Fruit fly (Drosophila melanogaster): Measurements from ENCODE around the gene shtd.

The shtd gene

dm6 chrX:15484451-15485032 is 22.3 kb upstream of the shtd start (continued):
- TF ChIP-seq Scr (GFP tag; IDR thresholded peaks at IDR 0.05; ENCODE audit: partially characterized antibody): peak; percentile 66
- peak; percentile 3 for TF ChIP-seq CG15514 (GFP tag; optimal IDR thresholded peaks at IDR 0.05)

- TF ChIP-seq nom (GFP tag; optimal IDR thresholded peaks at IDR 0.05) (peak; percentile 25), ftz-f1 (GFP tag; optimal IDR thresholded peaks at IDR 0.05) (no peak), Camta (GFP tag; optimal IDR thresholded peaks at IDR 0.05) (no peak), CG4360 (GFP tag; IDR thresholded peaks at IDR 0.05) (peak; percentile 76), dimm (GFP tag; IDR thresholded peaks at IDR 0.05) (no peak), otp (GFP tag; IDR thresholded peaks at IDR 0.05) (no peak), Trl (optimal IDR thresholded peaks at IDR 0.05) (peak; percentile 48 to 60), Trl (GFP tag; optimal IDR thresholded peaks at IDR 0.05) (no peak), CG11696 (GFP tag; IDR thresholded peaks at IDR 0.05) (peak; percentile 67; the same call in 1 of the 2 replicates), CG7987 (GFP tag; optimal IDR thresholded peaks at IDR 0.05) (no peak), CG10321 (GFP tag; IDR thresholded peaks at IDR 0.05) (no peak), HLH4C (GFP tag; IDR thresholded peaks at IDR 0.05; ENCODE audit: partially characterized antibody) (no peak), CG16815 (GFP tag; optimal IDR thresholded peaks at IDR 0.05) (no peak), CG1832 (GFP tag; optimal IDR thresholded peaks at IDR 0.05) (peak; percentile 41), bowl (GFP tag; IDR thresholded peaks at IDR 0.05) (no peak), vvl (GFP tag; IDR thresholded peaks at IDR 0.05) (no peak), CG12942 (GFP tag; optimal IDR thresholded peaks at IDR 0.05) (no peak), ara (GFP tag; IDR thresholded peaks at IDR 0.05) (no peak), Adf1 (GFP tag; IDR thresholded peaks at IDR 0.05) (peak; percentile 85), Bteb2 (GFP tag; optimal IDR thresholded peaks at IDR 0.05) (no peak), mirr (GFP tag; optimal IDR thresholded peaks at IDR 0.05) (no peak), CG15479 (GFP tag; optimal IDR thresholded peaks at IDR 0.05) (peak; percentile 61), lab (GFP tag; optimal IDR thresholded peaks at IDR 0.05) (no peak), CG18599 (GFP tag; optimal IDR thresholded peaks at IDR 0.05) (no peak), twi (tag; optimal IDR thresholded peaks at IDR 0.05) (no peak), crol (GFP tag; IDR thresholded peaks at IDR 0.05) (no peak)
Observed at dm6 chrX:15483010-15483802, 21.0 kb upstream of the shtd start.

- TF ChIP-seq CG17186 (GFP tag; optimal IDR thresholded peaks at IDR 0.05) (peak; percentile 35), phol (tag; optimal IDR thresholded peaks at IDR 0.05) (peak; percentile 16), zen2 (GFP tag; IDR thresholded peaks at IDR 0.05; ENCODE audit: partially characterized antibody) (peak; percentile 66; the same call in 2 of the 3 replicates), bigmax (GFP tag; optimal IDR thresholded peaks at IDR 0.05) (no peak), ewg (GFP tag; optimal IDR thresholded peaks at IDR 0.05) (peak; percentile 54), CG17802 (tag; optimal IDR thresholded peaks at IDR 0.05) (no peak), cato (GFP tag; optimal IDR thresholded peaks at IDR 0.05; ENCODE audit: borderline replicate concordance) (no peak), cg (GFP tag; optimal IDR thresholded peaks at IDR 0.05) (peak; percentile 67), nmo (GFP tag; optimal IDR thresholded peaks at IDR 0.05) (peak; percentile 21), CG7963 (GFP tag; IDR thresholded peaks at IDR 0.05; ENCODE audit: partially characterized antibody) (0 out of 3 replicates have a peak, but pooled peaks have one; percentile 41), CG6254 (GFP tag; optimal IDR thresholded peaks at IDR 0.05) (no peak), CG2116 (GFP tag; optimal IDR thresholded peaks at IDR 0.05) (peak; percentile 75), CG14860 (GFP tag; IDR thresholded peaks at IDR 0.05; ENCODE audit: partially characterized antibody) (0 out of 3 replicates have a peak, but pooled peaks have one; percentile 53), CG42726 (GFP tag; IDR thresholded peaks at IDR 0.05; ENCODE audit: partially characterized antibody) (peak; percentile 53; the same call in 1 of the 2 replicates), gfzf (GFP tag; optimal IDR thresholded peaks at IDR 0.05) (peak; percentile 63), gro (GFP tag; optimal IDR thresholded peaks at IDR 0.05) (peak; percentile 8), B-H1 (GFP tag; IDR thresholded peaks at IDR 0.05) (no peak), CG17385 (GFP tag; optimal IDR thresholded peaks at IDR 0.05) (no peak)
Observed at dm6 chrX:15482236-15482660, 20.0 kb upstream of the shtd start, which contains the start of gene CG6340. CG6340 (plus strand) TSS chrX:15482374.

Data from whole organism, embryonic.